Fruit fly (Drosophila melanogaster) whole organism, embryonic: ENCODE measurements around the gene CG14252.
A peak's percentile ranks its signal among the peaks of the same experiment; 100 is the strongest.

ENCODE experiments used
- CG11093 ChIP-seq: fragments of 200-800 bp; sonication (Bioruptor generic); IDR thresholded peaks from 3 replicates; pipeline ENCODE4 v1.3.6; 2022; ENCODE audit warnings: missing biosample characterization, missing genetic modification characterization
- CG11398 ChIP-seq: fragments of 200-800 bp; sonication (Bioruptor generic); optimal IDR thresholded peaks from 2 replicates; lab custom pipeline; 2016; ENCODE audit warnings: missing biosample characterization, missing genetic modification characterization
- CG11695 ChIP-seq: fragments of 200-800 bp; sonication (Bioruptor generic); IDR thresholded peaks from 3 replicates; pipeline ENCODE4 v1.3.6; 2022; ENCODE audit warnings: missing biosample characterization, missing genetic modification characterization
- CG11723 ChIP-seq: fragments of 200-800 bp; sonication (Bioruptor generic); optimal IDR thresholded peaks from 2 replicates; lab custom pipeline; 2017; ENCODE audit warnings: missing biosample characterization, mild to moderate bottlenecking, missing genetic modification characterization
- CG12769 ChIP-seq: fragments of 200-800 bp; sonication (Bioruptor generic); optimal IDR thresholded peaks from 2 replicates; lab custom pipeline; 2019; ENCODE audit warnings: missing biosample characterization, mild to moderate bottlenecking, missing genetic modification characterization, moderate library complexity
- CG13123 ChIP-seq: fragments of 200-800 bp; sonication (Bioruptor generic); optimal IDR thresholded peaks from 2 replicates; lab custom pipeline; 2016; ENCODE audit warnings: missing biosample characterization, missing genetic modification characterization
- CG15514 ChIP-seq: fragments of 200-800 bp; sonication (Bioruptor generic); optimal IDR thresholded peaks from 3 replicates; lab custom pipeline; 2017; ENCODE audit warnings: missing biosample characterization, missing genetic modification characterization, mild to moderate bottlenecking, moderate library complexity, missing genetic modification reagents
- CG1603 ChIP-seq: fragments of 200-800 bp; sonication (Bioruptor generic); optimal IDR thresholded peaks from 2 replicates; lab custom pipeline; 2019; ENCODE audit warnings: missing biosample characterization, mild to moderate bottlenecking, missing genetic modification characterization, moderate library complexity
- CG17361 ChIP-seq: fragments of 200-800 bp; sonication (Bioruptor generic); IDR thresholded peaks from 3 replicates; pipeline ENCODE4 v1.3.6; 2022; ENCODE audit warnings: missing biosample characterization, missing genetic modification characterization
- CG2116 ChIP-seq: fragments of 200-800 bp; sonication (Bioruptor generic); optimal IDR thresholded peaks from 3 replicates; lab custom pipeline; 2018; ENCODE audit warnings: missing biosample characterization, mild to moderate bottlenecking, missing genetic modification characterization
- CG3065 ChIP-seq: fragments of 200-800 bp; sonication (Bioruptor generic); optimal IDR thresholded peaks from 2 replicates; lab custom pipeline; 2016; ENCODE audit warnings: missing biosample characterization, missing genetic modification characterization
- CG31224 ChIP-seq: fragments of 200-800 bp; sonication (Bioruptor generic); IDR thresholded peaks from 2 replicates; pipeline ENCODE4 v1.3.6; 2022; ENCODE audit warnings: missing biosample characterization, missing genetic modification characterization
- CG31365 ChIP-seq: fragments of 200-800 bp; sonication (Bioruptor generic); optimal IDR thresholded peaks from 2 replicates; lab custom pipeline; 2018; ENCODE audit warnings: missing biosample characterization, mild to moderate bottlenecking, missing genetic modification characterization
- CG3995 ChIP-seq: fragments of 200-800 bp; sonication (Bioruptor generic); optimal IDR thresholded peaks from 3 replicates; lab custom pipeline; 2016; ENCODE audit warnings: missing biosample characterization, missing genetic modification characterization
- CG4424 ChIP-seq: fragments of 200-800 bp; sonication (Bioruptor generic); optimal IDR thresholded peaks from 3 replicates; lab custom pipeline; 2016; ENCODE audit warnings: missing biosample characterization, missing genetic modification characterization
- CG4617 ChIP-seq: fragments of 200-800 bp; sonication (Bioruptor generic); optimal IDR thresholded peaks from 3 replicates; lab custom pipeline; 2016; ENCODE audit warnings: missing biosample characterization, missing genetic modification characterization, borderline replicate concordance
- CG6791 ChIP-seq: fragments of 200-800 bp; sonication (Bioruptor generic); IDR thresholded peaks from 3 replicates; pipeline ENCODE4 v1.3.6; 2022; ENCODE audit warnings: missing biosample characterization, missing genetic modification characterization; ENCODE audit not compliant: partially characterized antibody
- CG7556 ChIP-seq: fragments of 200-800 bp; sonication (Bioruptor generic); optimal IDR thresholded peaks from 2 replicates; lab custom pipeline; 2017; ENCODE audit warnings: missing biosample characterization, mild to moderate bottlenecking, missing genetic modification characterization
- CG9437 ChIP-seq: fragments of 200-800 bp; sonication (Bioruptor generic); optimal IDR thresholded peaks from 2 replicates; lab custom pipeline; 2018; ENCODE audit warnings: missing biosample characterization, mild to moderate bottlenecking, missing genetic modification characterization
- CG9932 ChIP-seq: fragments of 200-800 bp; sonication (Bioruptor generic); IDR thresholded peaks from 2 replicates; pipeline ENCODE4 v1.3.6; 2022; ENCODE audit warnings: missing biosample characterization, missing genetic modification characterization
- Camta ChIP-seq: fragments of 200-800 bp; sonication (Bioruptor generic); optimal IDR thresholded peaks from 2 replicates; lab custom pipeline; 2016; ENCODE audit warnings: missing biosample characterization, missing genetic modification characterization
- Doc3 ChIP-seq: fragments of 200-800 bp; sonication (Bioruptor generic); IDR thresholded peaks from 3 replicates; pipeline ENCODE4 v1.3.6; 2022; ENCODE audit warnings: missing biosample characterization, missing genetic modification characterization; ENCODE audit not compliant: partially characterized antibody
- Drgx ChIP-seq: fragments of 200-800 bp; sonication (Bioruptor generic); IDR thresholded peaks from 2 replicates; pipeline ENCODE4 v1.3.6; 2022; ENCODE audit warnings: missing biosample characterization, missing genetic modification characterization
- HHEX ChIP-seq: fragments of 200-800 bp; sonication (Bioruptor generic); optimal IDR thresholded peaks from 3 replicates; lab custom pipeline; 2017; ENCODE audit warnings: missing biosample characterization, mild to moderate bottlenecking, missing genetic modification characterization, missing genetic modification reagents
- HLH3B ChIP-seq: fragments of 200-800 bp; sonication (Bioruptor generic); IDR thresholded peaks from 2 replicates; pipeline ENCODE4 v1.3.6; 2022; ENCODE audit warnings: missing biosample characterization, missing genetic modification characterization
- HLH4C ChIP-seq: fragments of 200-800 bp; sonication (Bioruptor generic); IDR thresholded peaks from 3 replicates; pipeline ENCODE4 v1.3.6; 2022; ENCODE audit warnings: missing biosample characterization, missing genetic modification characterization; ENCODE audit not compliant: partially characterized antibody
- Kr ChIP-seq: fragments of 200-800 bp; sonication (Bioruptor generic); optimal IDR thresholded peaks from 2 replicates; lab custom pipeline; 2017; ENCODE audit warnings: missing biosample characterization, mild to moderate bottlenecking, missing genetic modification characterization
- Lpt ChIP-seq: fragments of >200 bp; optimal IDR thresholded peaks from 2 replicates; lab custom pipeline; 2018; ENCODE audit warnings: missing biosample characterization, missing genetic modification characterization
- Mrtf ChIP-seq: fragments of 200-800 bp; sonication (Bioruptor generic); IDR thresholded peaks from 3 replicates; pipeline ENCODE4 v1.3.6; 2022; ENCODE audit warnings: missing biosample characterization, missing genetic modification characterization
- NK7.1 ChIP-seq: fragments of 200-800 bp; sonication (Bioruptor generic); optimal IDR thresholded peaks from 3 replicates; lab custom pipeline; 2016; ENCODE audit warnings: missing biosample characterization, missing genetic modification characterization
- PHDP ChIP-seq: fragments of 200-800 bp; sonication (Bioruptor generic); optimal IDR thresholded peaks from 3 replicates; lab custom pipeline; 2018; ENCODE audit warnings: missing biosample characterization, mild to moderate bottlenecking, missing genetic modification characterization, moderate library complexity
- ab ChIP-seq: fragments of 200-800 bp; sonication (Bioruptor generic); optimal IDR thresholded peaks from 2 replicates; lab custom pipeline; 2016; ENCODE audit warnings: missing biosample characterization, missing genetic modification characterization
- abd-A ChIP-seq: fragments of 200-800 bp; sonication (Bioruptor generic); optimal IDR thresholded peaks from 3 replicates; lab custom pipeline; 2019; ENCODE audit warnings: missing biosample characterization, mild to moderate bottlenecking, missing genetic modification characterization, moderate library complexity
- ash1 ChIP-seq: fragments of 200-800 bp; sonication (Bioruptor generic); optimal IDR thresholded peaks from 2 replicates; lab custom pipeline; 2018; ENCODE audit warnings: missing biosample characterization, mild to moderate bottlenecking, missing genetic modification characterization
- bigmax ChIP-seq: fragments of 200-800 bp; sonication (Bioruptor generic); optimal IDR thresholded peaks from 2 replicates; lab custom pipeline; 2018; ENCODE audit warnings: missing biosample characterization, mild to moderate bottlenecking, missing genetic modification characterization
- bsh ChIP-seq, 2 experiments: fragments of 200-800 bp; sonication (Bioruptor generic); optimal IDR thresholded peaks; 2 replicates each; lab custom pipeline; 2017 to 2018; ENCODE audit warnings: mild to moderate bottlenecking in 2 of 2, missing biosample characterization in 2 of 2, missing genetic modification characterization in 2 of 2, moderate library complexity in 1 of 2
- ci ChIP-seq: fragments of 200-800 bp; sonication (Bioruptor generic); IDR thresholded peaks from 3 replicates; pipeline ENCODE4 v1.3.6; 2022; ENCODE audit warnings: missing biosample characterization, missing genetic modification characterization
- da ChIP-seq: fragments of 200-800 bp; sonication (Bioruptor generic); optimal IDR thresholded peaks from 2 replicates; lab custom pipeline; 2016; ENCODE audit warnings: missing biosample characterization, missing genetic modification characterization
- dmrt11E ChIP-seq: fragments of 200-800 bp; sonication (Bioruptor generic); optimal IDR thresholded peaks from 3 replicates; lab custom pipeline; 2018; ENCODE audit warnings: missing biosample characterization, mild to moderate bottlenecking, missing genetic modification characterization, moderate library complexity
- exex ChIP-seq: fragments of 200-800 bp; sonication (Bioruptor generic); optimal IDR thresholded peaks from 4 replicates; lab custom pipeline; 2018; ENCODE audit warnings: missing biosample characterization, mild to moderate bottlenecking, missing genetic modification characterization, moderate library complexity
- hbn ChIP-seq: fragments of 200-800 bp; sonication (Bioruptor generic); IDR thresholded peaks from 2 replicates; pipeline ENCODE4 v1.3.6; 2022; ENCODE audit warnings: missing biosample characterization, missing genetic modification characterization; ENCODE audit not compliant: partially characterized antibody
- klu ChIP-seq: fragments of 200-800 bp; sonication (Bioruptor generic); IDR thresholded peaks from 2 replicates; pipeline ENCODE4 v1.3.6; 2022; ENCODE audit warnings: missing biosample characterization, missing genetic modification characterization
- lbe ChIP-seq: fragments of 200-800 bp; sonication (Bioruptor generic); optimal IDR thresholded peaks from 2 replicates; lab custom pipeline; 2016; ENCODE audit warnings: missing biosample characterization, mild to moderate bottlenecking, missing genetic modification characterization
- lov ChIP-seq, 2 experiments: fragments of 200-800 bp in 1 of 2; fragments of >200 bp in 1 of 2; sonication (Bioruptor generic) in 1 of 2; IDR thresholded peaks in 1 of 2; optimal IDR thresholded peaks in 1 of 2; 2 replicates in 1 of 2; 3 replicates in 1 of 2; pipeline versions ENCODE4 v1.3.6 to Lab custom; 2017 to 2022; ENCODE audit warnings: missing biosample characterization in 1 of 2, missing genetic modification characterization in 1 of 2
- mld ChIP-seq: fragments of 200-800 bp; sonication (Bioruptor generic); IDR thresholded peaks from 3 replicates; pipeline ENCODE4 v1.3.6; 2022; ENCODE audit warnings: missing biosample characterization, missing genetic modification characterization; ENCODE audit not compliant: partially characterized antibody
- seq ChIP-seq: fragments of 200-800 bp; sonication (Bioruptor generic); IDR thresholded peaks from 2 replicates; pipeline ENCODE4 v1.3.6; 2022; ENCODE audit warnings: missing biosample characterization, missing genetic modification characterization
- so ChIP-seq: fragments of 200-800 bp; sonication (Bioruptor generic); IDR thresholded peaks from 3 replicates; pipeline ENCODE4 v1.3.6; 2022; ENCODE audit warnings: missing biosample characterization, missing genetic modification characterization
- tap ChIP-seq: fragments of 200-800 bp; optimal IDR thresholded peaks from 3 replicates; lab custom pipeline; 2019; ENCODE audit warnings: missing biosample characterization, mild to moderate bottlenecking, missing genetic modification characterization, moderate library complexity
- tin ChIP-seq: fragments of 200-800 bp; sonication (Bioruptor generic); optimal IDR thresholded peaks from 3 replicates; lab custom pipeline; 2016; ENCODE audit warnings: missing biosample characterization, missing genetic modification characterization
- zfh2 ChIP-seq: fragments of 200-800 bp; sonication (Bioruptor generic); optimal IDR thresholded peaks from 2 replicates; lab custom pipeline; 2016; ENCODE audit warnings: missing biosample characterization, missing genetic modification characterization

Gene CG14252

dm6 chr3R:26963747-26964174, 18.4 kb downstream of the CG14252 start (continued):
- TF ChIP-seq mld = no peak; the same call in 2 of the 3 replicates
- TF ChIP-seq CG11695 (GFP tag; lab: Robert Waterston, UW) = peak; percentile 83
- TF ChIP-seq CG31224 (GFP tag; lab: Robert Waterston, UW) = peak; percentile 26; the same call in 1 of the 2 replicates
- no peak for TF ChIP-seq ab (GFP tag; lab: Kevin White, UChicago)
- TF ChIP-seq exex = peak; percentile 32
- TF ChIP-seq PHDP (tag; lab: Kevin White, UChicago) = peak; percentile 42
- TF ChIP-seq tap (tag; lab: Kevin White, UChicago) = peak; percentile 78
- TF ChIP-seq bigmax (GFP tag; lab: Kevin White, UChicago) = no peak
- peak; percentile 18 for TF ChIP-seq CG9932 (GFP tag; lab: Robert Waterston, UW)
- peak; percentile 29; the same call in 1 of the 2 replicates for TF ChIP-seq seq (GFP tag; lab: Robert Waterston, UW)
- no peak for TF ChIP-seq da (GFP tag; lab: Kevin White, UChicago)
- peak; percentile 40; the same call in 1 of the 3 replicates for TF ChIP-seq so (GFP tag; lab: Robert Waterston, UW)
- no peak for TF ChIP-seq ash1 (GFP tag; lab: Kevin White, UChicago)
- no peak for TF ChIP-seq CG9437
- TF ChIP-seq klu = peak; percentile 38; the same call in 1 of the 2 replicates
- TF ChIP-seq CG3995 (GFP tag; lab: Kevin White, UChicago) = no peak
- no peak for TF ChIP-seq Mrtf (GFP tag; lab: Robert Waterston, UW)
- peak; percentile 63 for TF ChIP-seq HLH3B (GFP tag; lab: Robert Waterston, UW)
- peak; percentile 65 for TF ChIP-seq CG11723 (GFP tag; lab: Kevin White, UChicago)
- peak; percentile 33 for TF ChIP-seq NK7.1 (GFP tag; lab: Kevin White, UChicago)
- no peak for TF ChIP-seq abd-A
- TF ChIP-seq Doc3 (GFP tag; lab: Robert Waterston, UW) = no peak
- TF ChIP-seq HHEX (GFP tag; lab: Kevin White, UChicago) = peak; percentile 58
- no peak for TF ChIP-seq CG2116 (GFP tag; lab: Kevin White, UChicago)
- peak; percentile 84 for TF ChIP-seq CG17361 (GFP tag; lab: Robert Waterston, UW)
- peak; percentile 46 to 48 for TF ChIP-seq bsh (GFP tag; optimal IDR thresholded peaks at IDR 0.05; lab: Kevin White, UChicago)
- peak; percentile 35 for TF ChIP-seq dmrt11E (tag; lab: Kevin White, UChicago)
- TF ChIP-seq ci (GFP tag; lab: Robert Waterston, UW) = no peak
- peak; percentile 65 for TF ChIP-seq CG1603 (tag; lab: Kevin White, UChicago)
- no peak for TF ChIP-seq Lpt (GFP tag; lab: Kevin White, UChicago)
- TF ChIP-seq CG3065 (GFP tag; lab: Kevin White, UChicago) = no peak
- TF ChIP-seq CG11398 (GFP tag; lab: Kevin White, UChicago) = no peak
- peak; percentile 52 for TF ChIP-seq CG7556 (GFP tag; lab: Kevin White, UChicago)
- peak; percentile 85 for TF ChIP-seq tin (GFP tag; lab: Kevin White, UChicago)
- peak; percentile 56 for TF ChIP-seq Camta (GFP tag; lab: Kevin White, UChicago)
- no peak for TF ChIP-seq lov (optimal IDR thresholded peaks at IDR 0.05; lab: Kevin White, UChicago)
- TF ChIP-seq lov (GFP tag; IDR thresholded peaks at IDR 0.05; lab: Robert Waterston, UW) = no peak
- TF ChIP-seq zfh2 (GFP tag; lab: Kevin White, UChicago) = no peak
- TF ChIP-seq lbe (GFP tag; lab: Kevin White, UChicago) = no peak
- peak; percentile 52 for TF ChIP-seq CG4424 (GFP tag; lab: Kevin White, UChicago)
- peak; percentile 56; the same call in 1 of the 3 replicates for TF ChIP-seq CG11093 (GFP tag; lab: Robert Waterston, UW)
- TF ChIP-seq CG12769 (tag; lab: Kevin White, UChicago) = peak; percentile 66
- peak; percentile 68 for TF ChIP-seq CG15514 (GFP tag; lab: Kevin White, UChicago)
- no peak for TF ChIP-seq HLH4C (GFP tag; lab: Robert Waterston, UW)
- TF ChIP-seq hbn (GFP tag; lab: Robert Waterston, UW) = 0 out of 2 replicates have a peak, but pooled peaks have one; percentile 24
- TF ChIP-seq Kr (GFP tag; lab: Kevin White, UChicago) = no peak
- TF ChIP-seq CG4617 (GFP tag; lab: Kevin White, UChicago) = no peak
- no peak for TF ChIP-seq CG13123
- TF ChIP-seq CG6791 = no peak
- no peak for TF ChIP-seq CG31365
- peak; percentile 71; the same call in 1 of the 2 replicates for TF ChIP-seq Drgx (GFP tag; lab: Robert Waterston, UW)
